Worm (Caenorhabditis elegans) whole organism, L3 larva: ENCODE measurements around the gene cyp-14A1.

Source experiments
- fkh-10 ChIP-seq: sonication (generic microtip); optimal IDR thresholded peaks from 2 replicates; lab custom pipeline; 2017; ENCODE audit warnings: missing biosample characterization, missing genetic modification reagents, missing genetic modification characterization
- nhr-11 ChIP-seq: fragments of 150-350 bp; optimal IDR thresholded peaks from 2 replicates; lab custom pipeline; 2014; ENCODE audit warnings: missing biosample characterization, missing genetic modification characterization
- nhr-67 ChIP-seq: fragments of 150-350 bp; optimal IDR thresholded peaks from 2 replicates; lab custom pipeline; 2014; ENCODE audit warnings: missing biosample characterization, missing genetic modification characterization
- snpc-4 ChIP-seq: fragments of 150-350 bp; optimal IDR thresholded peaks from 2 replicates; lab custom pipeline; 2014; ENCODE audit warnings: missing biosample characterization, missing genetic modification characterization
- unc-62 ChIP-seq: fragments of 150-350 bp; sonication (generic microtip); optimal IDR thresholded peaks from 4 replicates; lab custom pipeline; 2014; ENCODE audit warnings: missing biosample characterization, missing genetic modification reagents, missing genetic modification characterization
- zag-1 ChIP-seq: fragments of 150-350 bp; optimal IDR thresholded peaks from 2 replicates; lab custom pipeline; 2014; ENCODE audit warnings: missing biosample characterization, missing genetic modification characterization

- TF ChIP-seq snpc-4 (tag; lab: Kevin White, UChicago) = no peak
- no peak for TF ChIP-seq zag-1 (tag; lab: Kevin White, UChicago)
- TF ChIP-seq nhr-67 (tag; lab: Kevin White, UChicago) = no peak
- TF ChIP-seq nhr-11 = no peak
- TF ChIP-seq fkh-10 (GFP tag; lab: Kevin White, UChicago) = no peak
- no peak for TF ChIP-seq unc-62 (GFP tag; lab: Kevin White, UChicago)
These were observed 24.9 kb downstream of the cyp-14A1 start, which contains the start of gene K08H2.5 for ce11 chrX:13242231-13242630.
